Worm (Caenorhabditis elegans) whole organism, late embryonic: Measurements from ENCODE around the gene M176.9.

ENCODE experiments used
- C08G9.2 ChIP-seq: sonication (generic microtip); optimal IDR thresholded peaks from 2 replicates; lab custom pipeline; 2016; ENCODE audit warnings: mild to moderate bottlenecking, missing genetic modification characterization, moderate library complexity, missing compliant biosample characterization
- F13H6.1 ChIP-seq: sonication (generic microtip); optimal IDR thresholded peaks from 2 replicates; lab custom pipeline; 2016; ENCODE audit warnings: missing genetic modification characterization, missing compliant biosample characterization
- K09A11.1 ChIP-seq: sonication (generic microtip); optimal IDR thresholded peaks from 2 replicates; lab custom pipeline; 2017; ENCODE audit warnings: antibody characterized with exemption, mild to moderate bottlenecking, missing genetic modification characterization, missing compliant biosample characterization; ENCODE audit not compliant: insufficient read depth
- T23F11.4 ChIP-seq: fragments of 200-800 bp; sonication (Bioruptor generic); optimal IDR thresholded peaks from 2 replicates; lab custom pipeline; 2018; ENCODE audit warnings: mild to moderate bottlenecking, missing genetic modification characterization, missing compliant biosample characterization
- ceh-19 ChIP-seq: fragments of 200-800 bp; sonication (Bioruptor generic); optimal IDR thresholded peaks from 2 replicates; lab custom pipeline; 2018; ENCODE audit warnings: mild to moderate bottlenecking, missing genetic modification characterization, missing compliant biosample characterization
- ceh-2 ChIP-seq: sonication (generic microtip); optimal IDR thresholded peaks from 2 replicates; lab custom pipeline; 2016; ENCODE audit warnings: missing genotype, missing genetic modification characterization, missing compliant biosample characterization
- ceh-24 ChIP-seq: sonication (generic microtip); optimal IDR thresholded peaks from 2 replicates; lab custom pipeline; 2016; ENCODE audit warnings: mild to moderate bottlenecking, missing genetic modification characterization, missing compliant biosample characterization
- ceh-34 ChIP-seq: sonication (generic microtip); optimal IDR thresholded peaks from 2 replicates; lab custom pipeline; 2016; ENCODE audit warnings: mild to moderate bottlenecking, missing genetic modification characterization, missing compliant biosample characterization
- ceh-48 ChIP-seq: sonication (generic microtip); optimal IDR thresholded peaks from 2 replicates; lab custom pipeline; 2016; ENCODE audit warnings: missing genetic modification characterization, inconsistent platforms, missing compliant biosample characterization
- ceh-9 ChIP-seq: sonication (generic microtip); optimal IDR thresholded peaks from 2 replicates; lab custom pipeline; 2016; ENCODE audit warnings: mild to moderate bottlenecking, missing genetic modification characterization, inconsistent platforms, missing compliant biosample characterization
- che-1 ChIP-seq: sonication (generic microtip); optimal IDR thresholded peaks from 2 replicates; lab custom pipeline; 2016; ENCODE audit warnings: mild to moderate bottlenecking, missing genetic modification characterization, missing compliant biosample characterization
- dmd-4 ChIP-seq: sonication (generic microtip); optimal IDR thresholded peaks from 2 replicates; lab custom pipeline; 2016; ENCODE audit warnings: borderline replicate concordance, missing genetic modification characterization, missing compliant biosample characterization
- elt-2 ChIP-seq: sonication (generic microtip); optimal IDR thresholded peaks from 2 replicates; lab custom pipeline; 2016; ENCODE audit warnings: missing genetic modification reagents, missing genetic modification characterization, missing compliant biosample characterization
- elt-4 ChIP-seq: sonication (generic microtip); optimal IDR thresholded peaks from 2 replicates; lab custom pipeline; 2016; ENCODE audit warnings: missing genetic modification characterization, missing compliant biosample characterization
- fax-1 ChIP-seq: sonication (generic microtip); optimal IDR thresholded peaks from 2 replicates; lab custom pipeline; 2016; ENCODE audit warnings: missing genotype, missing genetic modification characterization, missing compliant biosample characterization
- fkh-10 ChIP-seq: fragments of 150-350 bp; optimal IDR thresholded peaks from 2 replicates; lab custom pipeline; 2014; ENCODE audit warnings: missing biosample characterization, missing genetic modification reagents, missing genetic modification characterization
- gmeb-2 ChIP-seq: sonication (generic microtip); optimal IDR thresholded peaks from 2 replicates; lab custom pipeline; 2016; ENCODE audit warnings: missing genetic modification characterization, inconsistent platforms, missing compliant biosample characterization
- hlh-15 ChIP-seq: sonication (generic microtip); optimal IDR thresholded peaks from 2 replicates; lab custom pipeline; 2016; ENCODE audit warnings: missing genetic modification characterization, missing compliant biosample characterization
- hlh-30 ChIP-seq: sonication (generic microtip); optimal IDR thresholded peaks from 2 replicates; lab custom pipeline; 2017; ENCODE audit warnings: antibody characterized with exemption, missing genetic modification characterization, missing compliant biosample characterization; ENCODE audit not compliant: insufficient read depth
- hlh-6 ChIP-seq: sonication (generic microtip); optimal IDR thresholded peaks from 2 replicates; lab custom pipeline; 2016; ENCODE audit warnings: missing genotype, missing genetic modification characterization, missing compliant biosample characterization
- hlh-8 ChIP-seq: sonication (generic microtip); optimal IDR thresholded peaks from 2 replicates; lab custom pipeline; 2016; ENCODE audit warnings: missing genotype, missing genetic modification characterization, missing compliant biosample characterization
- lim-6 ChIP-seq: sonication (generic microtip); optimal IDR thresholded peaks from 2 replicates; lab custom pipeline; 2016; ENCODE audit warnings: missing genetic modification characterization, missing compliant biosample characterization
- madf-2 ChIP-seq: sonication (generic microtip); optimal IDR thresholded peaks from 2 replicates; lab custom pipeline; 2017; ENCODE audit warnings: missing genetic modification characterization, missing compliant biosample characterization
- mec-3 ChIP-seq: sonication (generic microtip); optimal IDR thresholded peaks from 2 replicates; lab custom pipeline; 2016; ENCODE audit warnings: borderline replicate concordance, missing genetic modification characterization, missing compliant biosample characterization
- nhr-232 ChIP-seq: sonication (generic microtip); optimal IDR thresholded peaks from 2 replicates; lab custom pipeline; 2016; ENCODE audit warnings: missing genetic modification characterization, missing compliant biosample characterization
- npax-4 ChIP-seq: sonication (generic microtip); optimal IDR thresholded peaks from 2 replicates; lab custom pipeline; 2016; ENCODE audit warnings: missing genetic modification characterization, missing compliant biosample characterization
- odd-2 ChIP-seq: sonication (generic microtip); optimal IDR thresholded peaks from 2 replicates; lab custom pipeline; 2017; ENCODE audit warnings: antibody characterized with exemption, mild to moderate bottlenecking, missing genetic modification characterization, missing compliant biosample characterization
- pat-9 ChIP-seq: fragments of 200-800 bp; sonication (Bioruptor generic); optimal IDR thresholded peaks from 2 replicates; lab custom pipeline; 2018; ENCODE audit warnings: mild to moderate bottlenecking, missing genetic modification characterization, moderate library complexity, missing compliant biosample characterization
- pax-1 ChIP-seq: fragments of 150-350 bp; optimal IDR thresholded peaks from 2 replicates; lab custom pipeline; 2014; ENCODE audit warnings: missing biosample characterization, missing genetic modification characterization
- pha-2 ChIP-seq: sonication (generic microtip); optimal IDR thresholded peaks from 2 replicates; lab custom pipeline; 2017; ENCODE audit warnings: mild to moderate bottlenecking, missing genetic modification characterization, missing compliant biosample characterization
- pha-4 ChIP-seq: fragments of 150-350 bp; optimal IDR thresholded peaks from 2 replicates; lab custom pipeline; 2018; ENCODE audit warnings: missing biosample characterization, missing genetic modification reagents, missing genetic modification characterization
- pros-1 ChIP-seq: fragments of 150-350 bp; optimal IDR thresholded peaks from 2 replicates; lab custom pipeline; 2014; ENCODE audit warnings: missing biosample characterization, missing genetic modification reagents, missing genetic modification characterization
- rnt-1 ChIP-seq: sonication (generic microtip); optimal IDR thresholded peaks from 2 replicates; lab custom pipeline; 2016; ENCODE audit warnings: missing genetic modification characterization, missing compliant biosample characterization
- sox-2 ChIP-seq: fragments of 200-800 bp; sonication (Bioruptor generic); IDR thresholded peaks from 2 replicates; pipeline ENCODE4 v1.3.6; 2022; ENCODE audit warnings: missing genetic modification reagents, missing genetic modification characterization, missing compliant biosample characterization
- sox-4 ChIP-seq: sonication (generic microtip); optimal IDR thresholded peaks from 2 replicates; lab custom pipeline; 2017; ENCODE audit warnings: mild to moderate bottlenecking, missing genetic modification characterization, inconsistent platforms, missing compliant biosample characterization
- syd-9 ChIP-seq: sonication (generic microtip); optimal IDR thresholded peaks from 2 replicates; lab custom pipeline; 2016; ENCODE audit warnings: mild to moderate bottlenecking, missing genetic modification characterization, moderate library complexity, missing compliant biosample characterization
- tbx-7 ChIP-seq: sonication (generic microtip); optimal IDR thresholded peaks from 2 replicates; lab custom pipeline; 2016; ENCODE audit warnings: missing genotype, missing genetic modification characterization, missing compliant biosample characterization
- unc-3 ChIP-seq, 2 experiments: fragments of 200-800 bp in 1 of 2; sonication (Bioruptor generic) in 1 of 2; sonication (generic microtip) in 1 of 2; conservative IDR thresholded peaks in 1 of 2; optimal IDR thresholded peaks in 1 of 2; 2 replicates each; pipeline versions ENCODE4 v1.3.6 to Lab custom; 2016 to 2022; ENCODE audit warnings: missing compliant biosample characterization in 2 of 2, missing genetic modification characterization in 2 of 2, missing genetic modification reagents in 1 of 2
- unc-42 ChIP-seq: sonication (generic microtip); optimal IDR thresholded peaks from 2 replicates; lab custom pipeline; 2016; ENCODE audit warnings: missing genotype, missing genetic modification characterization, missing compliant biosample characterization
- unc-55 ChIP-seq: sonication (generic microtip); optimal IDR thresholded peaks from 2 replicates; lab custom pipeline; 2017; ENCODE audit warnings: missing biosample characterization, missing genetic modification reagents, missing genetic modification characterization
- zip-5 ChIP-seq: sonication (generic microtip); optimal IDR thresholded peaks from 2 replicates; lab custom pipeline; 2016; ENCODE audit warnings: missing genetic modification characterization, missing compliant biosample characterization

M176.9 gene

ce11 chrII:9407020-9407419, 4.4 kb downstream of the M176.9 start, which contains the start of gene mpz-6:
mpz-6 (minus strand) TSS chrII:9407120.
- TF ChIP-seq nhr-232 (tag; lab: Kevin White, UChicago) (no peak), tbx-7 (tag; lab: Kevin White, UChicago) (no peak), T23F11.4 (GFP tag; lab: Kevin White, UChicago) (no peak), lim-6 (tag; lab: Kevin White, UChicago) (no peak), F13H6.1 (no peak), fkh-10 (GFP tag; lab: Kevin White, UChicago) (no peak), unc-3 (GFP tag; conservative IDR thresholded peaks at IDR 0.05; lab: Robert Waterston, UW) (no peak), unc-3 (tag; optimal IDR thresholded peaks at IDR 0.05; lab: Kevin White, UChicago) (no peak), elt-4 (tag; lab: Kevin White, UChicago) (no peak), madf-2 (tag; lab: Kevin White, UChicago) (no peak), ceh-2 (tag; lab: Kevin White, UChicago) (no peak), che-1 (tag; lab: Kevin White, UChicago) (no peak), ceh-48 (tag; lab: Kevin White, UChicago) (no peak)

- TF ChIP-seq ceh-9 (tag; lab: Kevin White, UChicago): no peak
- no peak for TF ChIP-seq mec-3 (tag; lab: Kevin White, UChicago)
Measured at ce11 chrII:9403846-9404245, 7.6 kb downstream of the M176.9 start, which contains the start of gene Y51B9A.5. Y51B9A.5 (plus strand) TSS chrII:9404146.

ce11 chrII:9403087-9403486, 8.3 kb downstream of the M176.9 start, which contains the start of gene Y51B9A.6:
Y51B9A.6 (minus strand) TSS chrII:9403187.
- TF ChIP-seq ceh-48 (tag; lab: Kevin White, UChicago): no peak
- no peak for TF ChIP-seq pros-1 (tag; lab: Kevin White, UChicago)
- no peak for TF ChIP-seq C08G9.2 (tag; lab: Kevin White, UChicago)
- no peak for TF ChIP-seq pha-2 (tag; lab: Kevin White, UChicago)
- TF ChIP-seq ceh-19: no peak
- no peak for TF ChIP-seq zip-5 (tag; lab: Kevin White, UChicago)
- no peak for TF ChIP-seq K09A11.1 (tag; lab: Kevin White, UChicago)
- no peak for TF ChIP-seq odd-2 (tag; lab: Kevin White, UChicago)
- TF ChIP-seq sox-4: no peak
- TF ChIP-seq tbx-7 (tag; lab: Kevin White, UChicago): no peak
- TF ChIP-seq hlh-6 (tag; lab: Kevin White, UChicago): no peak
- no peak for TF ChIP-seq ceh-2 (tag; lab: Kevin White, UChicago)
- TF ChIP-seq unc-3 (GFP tag; conservative IDR thresholded peaks at IDR 0.05; lab: Robert Waterston, UW): no peak
- TF ChIP-seq unc-3 (tag; optimal IDR thresholded peaks at IDR 0.05; lab: Kevin White, UChicago): no peak
- TF ChIP-seq rnt-1 (tag; lab: Kevin White, UChicago): no peak
- no peak for TF ChIP-seq syd-9 (tag; lab: Kevin White, UChicago)
- TF ChIP-seq hlh-15 (tag; lab: Kevin White, UChicago): no peak

- TF ChIP-seq sox-2 (GFP tag; lab: Robert Waterston, UW) (no peak), elt-2 (tag; lab: Kevin White, UChicago) (no peak), pat-9 (no peak), che-1 (tag; lab: Kevin White, UChicago) (no peak), unc-3 (GFP tag; conservative IDR thresholded peaks at IDR 0.05; lab: Robert Waterston, UW) (no peak), unc-3 (tag; optimal IDR thresholded peaks at IDR 0.05; lab: Kevin White, UChicago) (no peak), lim-6 (tag; lab: Kevin White, UChicago) (no peak), syd-9 (tag; lab: Kevin White, UChicago) (no peak), npax-4 (tag; lab: Kevin White, UChicago) (no peak)
Measured at ce11 chrII:9399746-9400145, 11.7 kb downstream of the M176.9 start, which contains the start of gene Y51B9A.7. Y51B9A.7 (plus strand) TSS chrII:9400046.

- TF ChIP-seq dmd-4 (tag; lab: Kevin White, UChicago) (no peak), rnt-1 (tag; lab: Kevin White, UChicago) (no peak), fax-1 (tag; lab: Kevin White, UChicago) (no peak), unc-3 (GFP tag; conservative IDR thresholded peaks at IDR 0.05; lab: Robert Waterston, UW) (no peak), unc-3 (tag; optimal IDR thresholded peaks at IDR 0.05; lab: Kevin White, UChicago) (no peak), pax-1 (tag; lab: Kevin White, UChicago) (no peak), gmeb-2 (tag; lab: Kevin White, UChicago) (no peak), ceh-34 (tag; lab: Kevin White, UChicago) (no peak), unc-55 (GFP tag; lab: Kevin White, UChicago) (no peak), hlh-30 (tag; lab: Kevin White, UChicago) (no peak), ceh-24 (tag; lab: Kevin White, UChicago) (no peak), unc-42 (no peak), zip-5 (tag; lab: Kevin White, UChicago) (no peak), pros-1 (tag; lab: Kevin White, UChicago) (no peak), T23F11.4 (GFP tag; lab: Kevin White, UChicago) (no peak), hlh-8 (no peak), ceh-2 (tag; lab: Kevin White, UChicago) (no peak), sox-4 (no peak), pha-4 (tag; lab: Kevin White, UChicago) (no peak)
Measured at ce11 chrII:9398370-9398901, 13.0 kb downstream of the M176.9 start, which contains the start of the genes Y51B9A.14 and Y51B9A.8. Y51B9A.14 (minus strand) TSS chrII:9398470. Y51B9A.8 (plus strand) TSS chrII:9398851.
